Worm (Caenorhabditis elegans) whole organism, late embryonic: ENCODE data around the gene C09B9.7.
"Not testable (repeated sequence)": the region's sequence is repeated elsewhere in the genome, so short reads cannot be mapped to it uniquely, and the experiment has no call there.

Experiments used
- ceh-18 ChIP-seq: sonication (generic microtip); optimal IDR thresholded peaks from 2 replicates; lab custom pipeline; 2016; ENCODE audit warnings: missing genetic modification characterization, missing compliant biosample characterization
- ceh-31 ChIP-seq: sonication (generic microtip); optimal IDR thresholded peaks from 2 replicates; lab custom pipeline; 2016; ENCODE audit warnings: missing genetic modification characterization, missing compliant biosample characterization
- elt-2 ChIP-seq: sonication (generic microtip); optimal IDR thresholded peaks from 2 replicates; lab custom pipeline; 2016; ENCODE audit warnings: missing genetic modification reagents, missing genetic modification characterization, missing compliant biosample characterization
- fkh-6 ChIP-seq: sonication (generic microtip); optimal IDR thresholded peaks from 2 replicates; lab custom pipeline; 2016; ENCODE audit warnings: missing genetic modification characterization, missing compliant biosample characterization
- hlh-6 ChIP-seq: sonication (generic microtip); optimal IDR thresholded peaks from 2 replicates; lab custom pipeline; 2016; ENCODE audit warnings: missing genotype, missing genetic modification characterization, missing compliant biosample characterization
- nfya-1 ChIP-seq: sonication (generic microtip); optimal IDR thresholded peaks from 2 replicates; lab custom pipeline; 2017; ENCODE audit warnings: missing genetic modification characterization, mild to moderate bottlenecking, missing compliant biosample characterization, antibody characterized with exemption, moderate library complexity
- nhr-11 ChIP-seq: fragments of 150-350 bp; optimal IDR thresholded peaks from 2 replicates; lab custom pipeline; 2014; ENCODE audit warnings: missing biosample characterization, missing genetic modification characterization
- npax-4 ChIP-seq: sonication (generic microtip); optimal IDR thresholded peaks from 2 replicates; lab custom pipeline; 2016; ENCODE audit warnings: missing genetic modification characterization, missing compliant biosample characterization
- unc-3 ChIP-seq, 2 experiments: fragments of 200-800 bp in 1 of 2; sonication (Bioruptor generic) in 1 of 2; sonication (generic microtip) in 1 of 2; conservative IDR thresholded peaks in 1 of 2; optimal IDR thresholded peaks in 1 of 2; 2 replicates each; pipeline versions ENCODE4 v1.3.6 to Lab custom; 2016 to 2022; ENCODE audit warnings: missing compliant biosample characterization in 2 of 2, missing genetic modification characterization in 2 of 2, missing genetic modification reagents in 1 of 2
- unc-86 ChIP-seq: sonication (generic microtip); optimal IDR thresholded peaks from 2 replicates; lab custom pipeline; 2016; ENCODE audit warnings: missing genetic modification characterization, missing compliant biosample characterization
- zip-5 ChIP-seq: sonication (generic microtip); optimal IDR thresholded peaks from 2 replicates; lab custom pipeline; 2016; ENCODE audit warnings: missing genetic modification characterization, missing compliant biosample characterization

ce11 chrIV:5017075-5017474 is 43.8 kb downstream of the C09B9.7 start, which contains the start of gene T28H11.7:
- TF ChIP-seq elt-2 (tag; lab: Kevin White, UChicago); unc-86; nhr-11 (tag; lab: Kevin White, UChicago); zip-5 (tag; lab: Kevin White, UChicago); unc-3 (GFP tag; conservative IDR thresholded peaks at IDR 0.05; lab: Robert Waterston, UW); unc-3 (tag; optimal IDR thresholded peaks at IDR 0.05; lab: Kevin White, UChicago); ceh-31 (tag; lab: Kevin White, UChicago); ceh-18; npax-4 (tag; lab: Kevin White, UChicago); nfya-1 (tag; lab: Kevin White, UChicago); fkh-6 (tag; lab: Kevin White, UChicago); hlh-6: not testable (repeated sequence)
